Worm (Caenorhabditis elegans) whole organism, midembryonic: ENCODE results near the gene C36C9.12.

Experiments
- T22C8.4 ChIP-seq: fragments of 200-800 bp; sonication (Bioruptor generic); IDR thresholded peaks from 2 replicates; pipeline ENCODE4 v1.3.6; 2022; ENCODE audit warnings: missing genetic modification characterization, missing compliant biosample characterization
- cog-1 ChIP-seq: sonication (generic microtip); optimal IDR thresholded peaks from 2 replicates; lab custom pipeline; 2016; ENCODE audit warnings: missing genetic modification characterization, missing compliant biosample characterization
- flt-1 ChIP-seq: fragments of 200-800 bp; sonication (Bioruptor generic); IDR thresholded peaks from 2 replicates; pipeline ENCODE4 v1.3.6; 2022; ENCODE audit warnings: missing genetic modification characterization, missing compliant biosample characterization
- klf-2 ChIP-seq: fragments of 200-800 bp; sonication (Bioruptor generic); conservative IDR thresholded peaks from 2 replicates; pipeline ENCODE4 v1.3.6; 2022; ENCODE audit warnings: missing genetic modification reagents, missing genetic modification characterization, missing compliant biosample characterization
- med-1 ChIP-seq: sonication (generic microtip); optimal IDR thresholded peaks from 2 replicates; lab custom pipeline; 2017; ENCODE audit warnings: missing genetic modification characterization, mild to moderate bottlenecking, missing compliant biosample characterization, antibody characterized with exemption, missing genetic modification reagents; ENCODE audit not compliant: insufficient read depth
- ztf-23 ChIP-seq: fragments of 200-800 bp; sonication (Bioruptor generic); IDR thresholded peaks from 2 replicates; pipeline ENCODE4 v1.3.6; 2022; ENCODE audit warnings: missing genetic modification reagents, missing genetic modification characterization, missing compliant biosample characterization
- ztf-29 ChIP-seq: fragments of 200-800 bp; sonication (Bioruptor generic); IDR thresholded peaks from 2 replicates; pipeline ENCODE4 v1.3.6; 2022; ENCODE audit warnings: missing genetic modification reagents, missing genetic modification characterization, missing compliant biosample characterization

- TF ChIP-seq med-1 (GFP tag; lab: Kevin White, UChicago) = no peak
- TF ChIP-seq flt-1 (GFP tag; lab: Robert Waterston, UW) = no peak
- 0 out of 2 replicates have a peak, but pooled peaks have one; percentile 26 for TF ChIP-seq ztf-29
- TF ChIP-seq T22C8.4 = no peak
- 0 out of 2 replicates have a peak, but pooled peaks have one; percentile 53 for TF ChIP-seq ztf-23 (GFP tag; lab: Robert Waterston, UW)
- no peak for TF ChIP-seq klf-2 (GFP tag; lab: Robert Waterston, UW)
- no peak for TF ChIP-seq cog-1 (tag; lab: Kevin White, UChicago)
Measured at ce11 chrX:1654146-1654545, 35.8 kb downstream of the C36C9.12 start, which contains the start of gene ZK380.6.
